Fruit fly (Drosophila melanogaster) whole organism, wandering third instar larva: ENCODE measurements around the gene Ubc7.

Source experiments
- Dif ChIP-seq: fragments of 200-275, 200-300 bp; sonication (Bioruptor generic); optimal IDR thresholded peaks from 2 replicates; lab custom pipeline; 2018; ENCODE audit warnings: missing biosample characterization, missing genetic modification characterization; ENCODE audit not compliant: partially characterized antibody
- Hr78 ChIP-seq: fragments of >200 bp; optimal IDR thresholded peaks from 2 replicates; lab custom pipeline; 2017; ENCODE audit warnings: missing biosample characterization, missing genetic modification characterization
- N ChIP-seq: fragments of >200 bp; optimal IDR thresholded peaks from 2 replicates; lab custom pipeline; 2018; ENCODE audit warnings: missing biosample characterization, missing external identifiers, missing genetic modification characterization
- OdsH ChIP-seq: fragments of 200-800 bp; sonication (Bioruptor generic); optimal IDR thresholded peaks from 2 replicates; lab custom pipeline; 2016; ENCODE audit warnings: missing biosample characterization, mild to moderate bottlenecking, missing genetic modification characterization
- Sp1 ChIP-seq: fragments of 200-800 bp; sonication (Bioruptor generic); optimal IDR thresholded peaks from 3 replicates; lab custom pipeline; 2019; ENCODE audit warnings: missing biosample characterization, mild to moderate bottlenecking, missing genetic modification characterization, moderate library complexity
- br ChIP-seq: fragments of 200-800 bp; sonication (Bioruptor generic); optimal IDR thresholded peaks from 2 replicates; lab custom pipeline; 2016; ENCODE audit warnings: missing biosample characterization, missing genetic modification characterization
- dl ChIP-seq, 2 experiments: fragments of 175-275, 200-275 bp in 1 of 2; fragments of 200-275 bp in 1 of 2; sonication (Bioruptor generic); optimal IDR thresholded peaks; lab custom pipeline; 2018; ENCODE audit warnings: mild to moderate bottlenecking in 2 of 2, missing biosample characterization in 2 of 2, missing genetic modification characterization in 2 of 2, moderate library complexity in 2 of 2; ENCODE audit not compliant: partially characterized antibody in 2 of 2, insufficient read depth in 1 of 2
- ey ChIP-seq: fragments of 200-800 bp; sonication (Bioruptor generic); optimal IDR thresholded peaks from 2 replicates; lab custom pipeline; 2016; ENCODE audit warnings: missing biosample characterization, missing genetic modification characterization
- h ChIP-seq: fragments of 200-800 bp; sonication (Bioruptor generic); optimal IDR thresholded peaks from 3 replicates; lab custom pipeline; 2016; ENCODE audit warnings: missing biosample characterization, mild to moderate bottlenecking, missing genetic modification characterization
- psq ChIP-seq: fragments of 200-800 bp; sonication (Bioruptor generic); optimal IDR thresholded peaks from 3 replicates; lab custom pipeline; 2017; ENCODE audit warnings: missing biosample characterization, mild to moderate bottlenecking, missing genetic modification characterization, moderate library complexity
- usp ChIP-seq: fragments of >200 bp; optimal IDR thresholded peaks from 2 replicates; lab custom pipeline; 2017; ENCODE audit warnings: missing biosample characterization, missing genetic modification characterization
- woc ChIP-seq: sonication (Bioruptor generic); optimal IDR thresholded peaks from 2 replicates; lab custom pipeline; 2016; ENCODE audit warnings: missing biosample characterization, mild to moderate bottlenecking, missing genetic modification characterization

dm6 chrX:16607828-16608227 lies 14.4 kb downstream of the Ubc7 start:
- TF ChIP-seq usp (GFP tag; lab: Kevin White, UChicago) (no peak), dl (GFP tag; optimal IDR thresholded peaks at IDR 0.05; lab: Kevin White, UChicago; ENCODE audit: insufficient read depth in 1 of 2, partially characterized antibody in 2 of 2) (no peak), ey (GFP tag; lab: Kevin White, UChicago) (no peak), h (GFP tag; lab: Kevin White, UChicago) (no peak), Sp1 (GFP tag; lab: Kevin White, UChicago) (no peak), br (GFP tag; lab: Kevin White, UChicago) (no peak), Hr78 (GFP tag; lab: Kevin White, UChicago) (no peak), Dif (GFP tag; lab: Kevin White, UChicago) (peak; percentile 43), woc (GFP tag; lab: Kevin White, UChicago) (no peak), OdsH (no peak), psq (GFP tag; lab: Kevin White, UChicago) (no peak), N (no peak)
